Worm (Caenorhabditis elegans): ENCODE data around the gene nud-1.

- TF ChIP-seq him-1 (tag; optimal IDR thresholded peaks at IDR 0.05) (no peak), W03F9.2 (tag; optimal IDR thresholded peaks at IDR 0.05) (no peak), dao-5 (tag; optimal IDR thresholded peaks at IDR 0.05) (no peak)
These were observed 17.9 kb downstream of the nud-1 start, which contains the start of gene F53A2.9 for ce11 chrIII:13359256-13359655.
